Worm (Caenorhabditis elegans) whole organism, L4/young adult: Measurements from ENCODE around the gene cec-3.

Experiments
- W03F9.2 ChIP-seq: fragments of 150-350 bp; optimal IDR thresholded peaks from 2 replicates; lab custom pipeline; 2014; ENCODE audit warnings: missing biosample characterization, missing genetic modification characterization
- dao-5 ChIP-seq: sonication (generic microtip); optimal IDR thresholded peaks from 2 replicates; lab custom pipeline; 2016; ENCODE audit warnings: missing genotype, missing genetic modification characterization, moderate library complexity, missing compliant biosample characterization
- him-1 ChIP-seq: sonication (generic microtip); optimal IDR thresholded peaks from 2 replicates; lab custom pipeline; 2016; ENCODE audit warnings: missing genotype, missing genetic modification reagents, missing genetic modification characterization, missing compliant biosample characterization

ce11 chrII:7855619-7856018, 1.8 kb downstream of the cec-3 start, which contains the start of gene mdmh-35:
- no peak for TF ChIP-seq him-1 (tag; lab: Kevin White, UChicago)
- TF ChIP-seq W03F9.2 (tag; lab: Kevin White, UChicago) = no peak
- no peak for TF ChIP-seq dao-5
